Worm (Caenorhabditis elegans): ENCODE data around the gene lgc-41.

The lgc-41 gene

DNA sequence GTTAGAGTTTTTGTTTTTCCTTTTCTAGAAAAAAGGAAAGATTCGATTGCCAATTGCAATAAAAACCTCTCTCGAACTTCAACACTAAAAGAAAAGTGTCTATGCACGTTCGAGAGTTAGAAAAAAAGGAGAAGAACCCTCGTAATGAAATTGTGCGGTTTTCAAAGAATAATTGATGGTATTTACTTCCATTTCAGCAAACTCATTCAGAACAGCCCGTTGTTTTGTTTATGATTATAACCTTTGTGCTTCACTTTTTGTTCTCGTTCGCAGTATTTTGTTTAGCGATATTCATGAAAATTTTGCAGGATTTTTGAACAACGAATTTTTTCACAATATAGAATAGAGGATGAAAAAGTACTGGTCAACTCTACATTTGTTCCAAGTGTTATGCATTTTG is at the start of gene lgc-41:
Gene lgc-41, plus strand, starts transcription at position 301 of the 400 bp plus-strand sequence.
- TF ChIP-seq hlh-30 (tag; optimal IDR thresholded peaks at IDR 0.05; ENCODE audit: insufficient read depth) (no peak), mdl-1 (tag; optimal IDR thresholded peaks at IDR 0.05) (no peak), madf-9 (GFP tag; conservative IDR thresholded peaks at IDR 0.05) (no peak), ZK337.2 (GFP tag; IDR thresholded peaks at IDR 0.05) (no peak), php-3 (GFP tag; IDR thresholded peaks at IDR 0.05) (no peak), pqm-1 (tag; optimal IDR thresholded peaks at IDR 0.05) (no peak), D1046.2 (GFP tag; IDR thresholded peaks at IDR 0.05) (no peak), unc-130 (GFP tag; optimal IDR thresholded peaks at IDR 0.05) (no peak), T20F7.1 (GFP tag; optimal IDR thresholded peaks at IDR 0.05) (no peak), egl-43 (GFP tag; IDR thresholded peaks at IDR 0.05) (no peak), lin-38 (GFP tag; IDR thresholded peaks at IDR 0.05) (no peak), attf-4 (tag; optimal IDR thresholded peaks at IDR 0.05) (no peak), ceh-62 (tag; optimal IDR thresholded peaks at IDR 0.05) (no peak), egl-27 (tag; optimal IDR thresholded peaks at IDR 0.05) (no peak), lin-39 (tag; optimal IDR thresholded peaks at IDR 0.05) (no peak), nhr-48 (tag; optimal IDR thresholded peaks at IDR 0.05) (no peak), pha-4 (GFP tag; IDR thresholded peaks at IDR 0.05) (no peak), pha-4 (tag; optimal IDR thresholded peaks at IDR 0.05) (no peak)

DNA sequence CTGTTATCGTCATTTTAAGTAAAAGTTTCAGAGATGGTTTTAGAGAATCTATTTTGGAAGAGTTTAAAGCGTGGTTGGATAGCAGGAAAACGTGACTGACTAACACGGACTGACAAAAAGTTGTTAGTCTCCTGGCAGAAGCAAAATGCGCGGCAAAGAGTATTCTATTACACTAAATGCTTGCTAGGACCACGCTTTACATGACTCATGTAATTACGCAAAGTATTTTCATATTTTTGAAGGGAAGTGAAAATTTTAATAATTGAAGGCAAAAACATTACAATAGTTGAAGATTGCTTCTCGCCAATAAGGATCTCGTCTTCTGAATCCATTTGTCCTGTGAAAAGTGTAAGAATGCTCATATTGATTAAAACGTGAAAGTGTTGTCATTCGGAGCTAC is 47.9 kb upstream of the lgc-41 start, which contains the start of gene gur-3:
Gene gur-3, minus strand, starts transcription at position 101 of the 400 bp plus-strand sequence.
- TF ChIP-seq zfp-3 (GFP tag; conservative IDR thresholded peaks at IDR 0.05): no peak
- TF ChIP-seq ces-1 (GFP tag; optimal IDR thresholded peaks at IDR 0.05): no peak
- no peak for TF ChIP-seq T26A8.4 (GFP tag; IDR thresholded peaks at IDR 0.05)
- no peak for TF ChIP-seq mes-2 (tag; optimal IDR thresholded peaks at IDR 0.05; ENCODE audit: poor library complexity, severe bottlenecking)
- TF ChIP-seq zip-11 (GFP tag; IDR thresholded peaks at IDR 0.05): no peak
- TF ChIP-seq vab-7 (GFP tag; IDR thresholded peaks at IDR 0.05): no peak

- no peak for TF ChIP-seq pqm-1 (tag; optimal IDR thresholded peaks at IDR 0.05)
- no peak for TF ChIP-seq sdz-12 (GFP tag; optimal IDR thresholded peaks at IDR 0.05)
- no peak for TF ChIP-seq nhr-76 (tag; optimal IDR thresholded peaks at IDR 0.05)
- TF ChIP-seq hlh-11 (tag; optimal IDR thresholded peaks at IDR 0.05): no peak
- TF ChIP-seq mdl-1 (tag; optimal IDR thresholded peaks at IDR 0.05): no peak
- no peak for TF ChIP-seq nhr-111 (GFP tag; optimal IDR thresholded peaks at IDR 0.05)
- no peak for TF ChIP-seq ceh-82 (tag; optimal IDR thresholded peaks at IDR 0.05)
- no peak for TF ChIP-seq set-16 (GFP tag; IDR thresholded peaks at IDR 0.05)
- no peak for TF ChIP-seq aly-2 (tag; optimal IDR thresholded peaks at IDR 0.05)
- no peak for TF ChIP-seq unc-130 (GFP tag; optimal IDR thresholded peaks at IDR 0.05)
- TF ChIP-seq ctbp-1 (GFP tag; IDR thresholded peaks at IDR 0.05): no peak
- no peak for TF ChIP-seq egl-27 (tag; optimal IDR thresholded peaks at IDR 0.05)
- no peak for TF ChIP-seq hlh-30 (tag; optimal IDR thresholded peaks at IDR 0.05; ENCODE audit: insufficient read depth)
- no peak for TF ChIP-seq cey-2 (tag; optimal IDR thresholded peaks at IDR 0.05; ENCODE audit: borderline replicate concordance, insufficient read depth)
- no peak for TF ChIP-seq F10B5.3 (tag; optimal IDR thresholded peaks at IDR 0.05)
- no peak for TF ChIP-seq lsy-2 (tag; optimal IDR thresholded peaks at IDR 0.05)
- no peak for TF ChIP-seq dve-1 (tag; optimal IDR thresholded peaks at IDR 0.05; ENCODE audit: insufficient read depth)
- TF ChIP-seq mes-2 (tag; optimal IDR thresholded peaks at IDR 0.05; ENCODE audit: poor library complexity, severe bottlenecking): no peak
- TF ChIP-seq vab-7 (GFP tag; IDR thresholded peaks at IDR 0.05): no peak
- TF ChIP-seq madf-5 (GFP tag; IDR thresholded peaks at IDR 0.05): no peak
These were observed 47.2 kb upstream of the lgc-41 start, which contains the start of gene ZC504.1 for ce11 chrX:10406850-10407249. Gene ZC504.1, plus strand, starts transcription at chrX:10407150.
